Fruit fly (Drosophila melanogaster): Measurements from ENCODE around the gene Sirt7.

Gene Sirt7

DNA sequence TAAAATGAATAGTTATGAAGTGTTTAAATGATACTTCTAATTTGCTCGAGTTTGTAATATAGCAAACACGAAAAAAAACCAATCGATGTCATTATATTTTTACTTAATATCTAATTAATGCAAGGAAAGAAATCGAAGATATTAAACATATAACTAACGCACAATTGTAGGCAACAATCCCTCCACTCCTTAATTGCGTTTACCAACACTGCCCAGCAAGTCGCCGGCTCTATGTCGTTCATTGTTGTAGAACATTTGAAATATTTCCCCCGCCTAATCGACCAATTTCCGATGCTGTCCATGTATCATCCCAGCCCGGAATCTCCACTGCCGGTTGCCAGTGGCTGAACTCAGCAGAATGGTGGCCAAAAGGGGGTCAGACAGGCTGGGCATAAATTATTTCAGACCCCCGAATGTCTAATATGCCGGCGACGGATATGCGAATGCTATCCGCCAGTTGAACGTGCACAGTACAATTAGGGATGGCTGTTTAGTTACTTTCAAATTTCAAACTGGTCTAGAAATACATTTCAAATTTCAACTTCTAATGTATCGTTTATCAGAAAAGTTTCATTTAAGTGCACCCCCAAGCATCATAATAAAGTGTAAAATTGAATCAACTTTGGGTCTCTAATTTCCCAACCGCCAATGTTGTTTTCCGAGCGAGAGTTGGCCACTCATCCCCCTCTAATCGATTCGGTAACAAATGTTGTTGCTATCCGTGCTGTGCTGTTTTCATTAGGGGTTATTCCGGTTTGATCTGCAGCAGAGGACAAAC lies 12.9 kb downstream of the Sirt7 start (continued):
- TF ChIP-seq CG31365 (tag; optimal IDR thresholded peaks at IDR 0.05) (peak; percentile 18), Aef1 (GFP tag; IDR thresholded peaks at IDR 0.05) (peak; percentile 28; the same call in 1 of the 3 replicates), lmd (GFP tag; IDR thresholded peaks at IDR 0.05) (peak; percentile 61; the same call in 1 of the 2 replicates), kni (GFP tag; optimal IDR thresholded peaks at IDR 0.05) (no peak), CG17802 (tag; optimal IDR thresholded peaks at IDR 0.05) (no peak), CG13296 (GFP tag; optimal IDR thresholded peaks at IDR 0.05) (peak; percentile 43), CG6254 (GFP tag; optimal IDR thresholded peaks at IDR 0.05) (no peak), CG3281 (GFP tag; optimal IDR thresholded peaks at IDR 0.05) (peak; percentile 49), NC2β (GFP tag; optimal IDR thresholded peaks at IDR 0.05) (no peak), CG10274 (GFP tag; optimal IDR thresholded peaks at IDR 0.05) (peak; percentile 3), CG1529 (GFP tag; optimal IDR thresholded peaks at IDR 0.05) (no peak), yki (optimal IDR thresholded peaks at IDR 0.05) (no peak), MTF-1 (GFP tag; optimal IDR thresholded peaks at IDR 0.05; ENCODE audit: borderline replicate concordance) (no peak), nerfin-2 (GFP tag; IDR thresholded peaks at IDR 0.05; ENCODE audit: partially characterized antibody) (no peak), Ptx1 (GFP tag; IDR thresholded peaks at IDR 0.05) (0 out of 2 replicates have a peak, but pooled peaks have one; percentile 38), NfI (GFP tag; optimal IDR thresholded peaks at IDR 0.05) (peak; percentile 57), cad (GFP tag; optimal IDR thresholded peaks at IDR 0.05) (no peak), CG8765 (GFP tag; IDR thresholded peaks at IDR 0.05) (no peak), pho (GFP tag; optimal IDR thresholded peaks at IDR 0.05) (no peak), CG4707 (GFP tag; optimal IDR thresholded peaks at IDR 0.05) (no peak), Opbp (GFP tag; IDR thresholded peaks at IDR 0.05; ENCODE audit: partially characterized antibody) (no peak), CG31441 (GFP tag; IDR thresholded peaks at IDR 0.05) (peak; percentile 32; the same call in 1 of the 2 replicates), BtbVII (GFP tag; optimal IDR thresholded peaks at IDR 0.05) (peak; percentile 17), CG12769 (tag; optimal IDR thresholded peaks at IDR 0.05) (peak; percentile 80), lilli (GFP tag; optimal IDR thresholded peaks at IDR 0.05) (peak; percentile 43), fru (optimal IDR thresholded peaks at IDR 0.05) (no peak), Ravus (GFP tag; IDR thresholded peaks at IDR 0.05) (no peak), CG8388 (GFP tag; optimal IDR thresholded peaks at IDR 0.05) (peak; percentile 13), sr (GFP tag; IDR thresholded peaks at IDR 0.05) (no peak), wek (GFP tag; optimal IDR thresholded peaks at IDR 0.05) (no peak), CG43689 (GFP tag; IDR thresholded peaks at IDR 0.05) (no peak), CG14965 (GFP tag; optimal IDR thresholded peaks at IDR 0.05; ENCODE audit: borderline replicate concordance) (no peak), Ets97D (GFP tag; optimal IDR thresholded peaks at IDR 0.05) (no peak), dan (GFP tag; IDR thresholded peaks at IDR 0.05) (no peak), hth (optimal IDR thresholded peaks at IDR 0.05) (no peak), otp (GFP tag; IDR thresholded peaks at IDR 0.05) (no peak), sim (GFP tag; IDR thresholded peaks at IDR 0.05) (no peak), Ada2b (GFP tag; IDR thresholded peaks at IDR 0.05) (peak; percentile 50), CG7357 (GFP tag; IDR thresholded peaks at IDR 0.05) (peak; percentile 29; the same call in 1 of the 3 replicates), CG8359 (GFP tag; optimal IDR thresholded peaks at IDR 0.05; ENCODE audit: borderline replicate concordance) (no peak), zfh2 (GFP tag; optimal IDR thresholded peaks at IDR 0.05) (peak; percentile 44), NC2α (GFP tag; optimal IDR thresholded peaks at IDR 0.05) (no peak), corto (GFP tag; optimal IDR thresholded peaks at IDR 0.05) (peak; percentile 29), Atf3 (GFP tag; optimal IDR thresholded peaks at IDR 0.05) (no peak), Hr3 (GFP tag; optimal IDR thresholded peaks at IDR 0.05) (no peak), Usf (GFP tag; optimal IDR thresholded peaks at IDR 0.05) (no peak), CG18476 (GFP tag; optimal IDR thresholded peaks at IDR 0.05) (no peak), CG15601 (tag; optimal IDR thresholded peaks at IDR 0.05) (no peak), CG30431 (GFP tag; optimal IDR thresholded peaks at IDR 0.05) (no peak), knrl (GFP tag; IDR thresholded peaks at IDR 0.05; ENCODE audit: partially characterized antibody) (no peak)

Data from whole organism, embryonic.